Fruit fly (Drosophila melanogaster) whole organism, embryonic: Measurements from ENCODE around the gene CG43347.

ENCODE experiments used
- Awh ChIP-seq: fragments of 200-800 bp; sonication (Bioruptor generic); IDR thresholded peaks from 2 replicates; pipeline ENCODE4, ENCODE4 v1.3.6; 2022; ENCODE audit warnings: missing biosample characterization, missing genetic modification characterization
- CG10267 ChIP-seq: fragments of 200-800 bp; sonication (Bioruptor generic); optimal IDR thresholded peaks from 2 replicates; lab custom pipeline; 2018; ENCODE audit warnings: missing biosample characterization, mild to moderate bottlenecking, missing genetic modification characterization, moderate library complexity
- CG11560 ChIP-seq: fragments of 200-800 bp; sonication (Bioruptor generic); IDR thresholded peaks from 3 replicates; pipeline ENCODE4 v1.3.6; 2022; ENCODE audit warnings: missing biosample characterization, missing genetic modification characterization
- CG12236 ChIP-seq: fragments of 200-800 bp; sonication (Bioruptor generic); optimal IDR thresholded peaks from 2 replicates; lab custom pipeline; 2016; ENCODE audit warnings: missing biosample characterization, missing genetic modification characterization
- CG1233 ChIP-seq: fragments of 200-800 bp; sonication (Bioruptor generic); optimal IDR thresholded peaks from 4 replicates; lab custom pipeline; 2018; ENCODE audit warnings: missing biosample characterization, mild to moderate bottlenecking, missing genetic modification characterization
- CG12391 ChIP-seq: fragments of 200-800 bp; sonication (Bioruptor generic); optimal IDR thresholded peaks from 3 replicates; lab custom pipeline; 2018; ENCODE audit warnings: missing biosample characterization, mild to moderate bottlenecking, missing genetic modification characterization, moderate library complexity
- CG13287 ChIP-seq: fragments of 200-800 bp; sonication (Bioruptor generic); IDR thresholded peaks from 2 replicates; pipeline ENCODE4 v1.3.6; 2022; ENCODE audit warnings: missing biosample characterization, missing genetic modification characterization; ENCODE audit not compliant: partially characterized antibody
- CG13296 ChIP-seq: fragments of 200-800 bp; sonication (Bioruptor generic); optimal IDR thresholded peaks from 3 replicates; lab custom pipeline; 2018; ENCODE audit warnings: missing biosample characterization, mild to moderate bottlenecking, missing genetic modification characterization
- CG14667 ChIP-seq: fragments of 200-800 bp; sonication (Bioruptor generic); IDR thresholded peaks from 2 replicates; pipeline ENCODE4 v1.3.6; 2022; ENCODE audit warnings: missing biosample characterization, missing genetic modification characterization
- CG1529 ChIP-seq: fragments of 200-800 bp; sonication (Bioruptor generic); optimal IDR thresholded peaks from 3 replicates; lab custom pipeline; 2018; ENCODE audit warnings: missing biosample characterization, missing genetic modification characterization
- CG17361 ChIP-seq: fragments of 200-800 bp; sonication (Bioruptor generic); IDR thresholded peaks from 3 replicates; pipeline ENCODE4 v1.3.6; 2022; ENCODE audit warnings: missing biosample characterization, missing genetic modification characterization
- CG17829 ChIP-seq: fragments of 200-800 bp; optimal IDR thresholded peaks from 2 replicates; lab custom pipeline; 2019; ENCODE audit warnings: missing biosample characterization, mild to moderate bottlenecking, missing genetic modification characterization, moderate library complexity
- CG1832 ChIP-seq: fragments of 200-800 bp; sonication (Bioruptor generic); optimal IDR thresholded peaks from 2 replicates; lab custom pipeline; 2017; ENCODE audit warnings: missing biosample characterization, mild to moderate bottlenecking, missing genetic modification characterization, inconsistent platforms
- CG30403 ChIP-seq: fragments of 200-800 bp; sonication (Bioruptor generic); optimal IDR thresholded peaks from 3 replicates; lab custom pipeline; 2016; ENCODE audit warnings: missing biosample characterization, missing genetic modification characterization
- CG33557 ChIP-seq: fragments of 200-800 bp; sonication (Bioruptor generic); optimal IDR thresholded peaks from 2 replicates; lab custom pipeline; 2019; ENCODE audit warnings: missing biosample characterization, mild to moderate bottlenecking, missing genetic modification characterization, moderate library complexity
- CG7786 ChIP-seq: fragments of 200-800 bp; sonication (Bioruptor generic); optimal IDR thresholded peaks from 2 replicates; lab custom pipeline; 2016; ENCODE audit warnings: missing biosample characterization, missing genetic modification characterization
- CG9932 ChIP-seq: fragments of 200-800 bp; sonication (Bioruptor generic); IDR thresholded peaks from 2 replicates; pipeline ENCODE4 v1.3.6; 2022; ENCODE audit warnings: missing biosample characterization, missing genetic modification characterization
- Dad ChIP-seq: fragments of 200-800 bp; sonication (Bioruptor generic); optimal IDR thresholded peaks from 3 replicates; lab custom pipeline; 2016; ENCODE audit warnings: missing biosample characterization, missing genetic modification characterization
- Dip2 ChIP-seq: fragments of 200-800 bp; sonication (Bioruptor generic); IDR thresholded peaks from 2 replicates; pipeline ENCODE4 v1.3.6; 2022; ENCODE audit warnings: missing biosample characterization, missing genetic modification characterization
- E2f2 ChIP-seq: fragments of 200-800 bp; sonication (Bioruptor generic); IDR thresholded peaks from 2 replicates; pipeline ENCODE4 v1.3.6; 2022; ENCODE audit warnings: missing biosample characterization, missing genetic modification characterization
- HmgZ ChIP-seq: fragments of 200-800 bp; sonication (Bioruptor generic); optimal IDR thresholded peaks from 2 replicates; lab custom pipeline; 2018; ENCODE audit warnings: missing biosample characterization, mild to moderate bottlenecking, missing genetic modification characterization
- Jarid2 ChIP-seq: fragments of 200-800 bp; sonication (Bioruptor generic); optimal IDR thresholded peaks from 3 replicates; lab custom pipeline; 2017; ENCODE audit warnings: mild to moderate bottlenecking, missing biosample characterization, missing genetic modification reagents, missing genetic modification characterization
- Med ChIP-seq: fragments of 200-800 bp; sonication (Bioruptor generic); peaks from one replicate; lab custom pipeline; 2016; ENCODE audit warnings: missing biosample characterization, missing genetic modification characterization, mild to moderate bottlenecking, inconsistent platforms, moderate library complexity
- Opbp ChIP-seq: fragments of 200-800 bp; sonication (Bioruptor generic); IDR thresholded peaks from 3 replicates; pipeline ENCODE4 v1.3.6; 2022; ENCODE audit warnings: missing biosample characterization, missing genetic modification characterization; ENCODE audit not compliant: partially characterized antibody
- Optix ChIP-seq: fragments of 200-800 bp; sonication (Bioruptor generic); IDR thresholded peaks from 3 replicates; pipeline ENCODE4 v1.3.6; 2022; ENCODE audit warnings: missing biosample characterization, missing genetic modification characterization
- Ravus ChIP-seq: fragments of 200-800 bp; sonication (Bioruptor generic); IDR thresholded peaks from 2 replicates; pipeline ENCODE4 v1.3.6; 2022; ENCODE audit warnings: missing biosample characterization, missing genetic modification characterization
- Sox100B ChIP-seq: fragments of 200-800 bp; sonication (Bioruptor generic); optimal IDR thresholded peaks from 3 replicates; lab custom pipeline; 2018; ENCODE audit warnings: missing biosample characterization, mild to moderate bottlenecking, missing genetic modification characterization
- TFAM ChIP-seq: fragments of 200-800 bp; sonication (Bioruptor generic); optimal IDR thresholded peaks from 2 replicates; lab custom pipeline; 2017; ENCODE audit warnings: missing biosample characterization, missing genetic modification characterization, inconsistent platforms
- ac ChIP-seq: fragments of 200-800 bp; sonication (Bioruptor generic); optimal IDR thresholded peaks from 3 replicates; lab custom pipeline; 2017; ENCODE audit warnings: missing biosample characterization, mild to moderate bottlenecking, missing genetic modification characterization
- aop ChIP-seq: fragments of 200-800 bp; sonication (Bioruptor generic); IDR thresholded peaks from 2 replicates; pipeline ENCODE4 v1.3.6; 2022; ENCODE audit warnings: missing biosample characterization, missing genetic modification characterization
- chn ChIP-seq: fragments of 200-800 bp; sonication (Bioruptor generic); optimal IDR thresholded peaks from 2 replicates; lab custom pipeline; 2016; ENCODE audit warnings: missing biosample characterization, missing genetic modification characterization
- crol ChIP-seq: fragments of 200-800 bp; sonication (Bioruptor generic); IDR thresholded peaks from 2 replicates; pipeline ENCODE4 v1.3.6; 2022; ENCODE audit warnings: missing biosample characterization, missing genetic modification characterization
- dmrt11E ChIP-seq: fragments of 200-800 bp; sonication (Bioruptor generic); optimal IDR thresholded peaks from 3 replicates; lab custom pipeline; 2018; ENCODE audit warnings: missing biosample characterization, mild to moderate bottlenecking, missing genetic modification characterization, moderate library complexity
- esg ChIP-seq: fragments of 200-800 bp; sonication (Bioruptor generic); conservative IDR thresholded peaks from 2 replicates; pipeline ENCODE4 v1.3.6; 2022; ENCODE audit warnings: missing biosample characterization, missing genetic modification characterization
- fd64A ChIP-seq: fragments of 200-800 bp; sonication (Bioruptor generic); optimal IDR thresholded peaks from 3 replicates; lab custom pipeline; 2018; ENCODE audit warnings: missing biosample characterization, mild to moderate bottlenecking, missing genetic modification characterization
- gcm2 ChIP-seq: fragments of 200-800 bp; sonication (Bioruptor generic); optimal IDR thresholded peaks from 2 replicates; lab custom pipeline; 2016; ENCODE audit warnings: missing biosample characterization, missing genetic modification characterization
- inv ChIP-seq: fragments of 200-800 bp; sonication (Bioruptor generic); IDR thresholded peaks from 2 replicates; pipeline ENCODE4 v1.3.6; 2022; ENCODE audit warnings: missing biosample characterization, missing genetic modification characterization; ENCODE audit not compliant: partially characterized antibody
- klu ChIP-seq: fragments of 200-800 bp; sonication (Bioruptor generic); IDR thresholded peaks from 2 replicates; pipeline ENCODE4 v1.3.6; 2022; ENCODE audit warnings: missing biosample characterization, missing genetic modification characterization
- knrl ChIP-seq: fragments of 200-800 bp; sonication (Bioruptor generic); IDR thresholded peaks from 3 replicates; pipeline ENCODE4 v1.3.6; 2022; ENCODE audit warnings: missing biosample characterization, missing genetic modification characterization; ENCODE audit not compliant: partially characterized antibody
- lmd ChIP-seq: fragments of 200-800 bp; sonication (Bioruptor generic); IDR thresholded peaks from 2 replicates; pipeline ENCODE4 v1.3.6; 2022; ENCODE audit warnings: missing biosample characterization, missing genetic modification characterization
- nau ChIP-seq: fragments of 200-800 bp; sonication (Bioruptor generic); optimal IDR thresholded peaks from 3 replicates; lab custom pipeline; 2017; ENCODE audit warnings: missing biosample characterization, mild to moderate bottlenecking, missing genetic modification characterization, missing genetic modification reagents
- odd ChIP-seq: fragments of 200-800 bp; sonication (Bioruptor generic); optimal IDR thresholded peaks from 2 replicates; lab custom pipeline; 2017; ENCODE audit warnings: missing biosample characterization, mild to moderate bottlenecking, missing genetic modification characterization
- pita ChIP-seq: fragments of 200-800 bp; sonication (Bioruptor generic); optimal IDR thresholded peaks from 2 replicates; lab custom pipeline; 2017; ENCODE audit warnings: missing biosample characterization, mild to moderate bottlenecking, missing genetic modification characterization
- pzg ChIP-seq: fragments of 200-800 bp; sonication (Bioruptor generic); optimal IDR thresholded peaks from 3 replicates; lab custom pipeline; 2018; ENCODE audit warnings: missing biosample characterization, mild to moderate bottlenecking, missing genetic modification characterization, moderate library complexity
- rib ChIP-seq: fragments of 200-800 bp; sonication (Bioruptor generic); IDR thresholded peaks from 2 replicates; pipeline ENCODE4 v1.3.6; 2022; ENCODE audit warnings: missing biosample characterization, missing genetic modification characterization
- sima ChIP-seq: fragments of 200-800 bp; sonication (Bioruptor generic); optimal IDR thresholded peaks from 2 replicates; lab custom pipeline; 2016; ENCODE audit warnings: missing biosample characterization, missing genetic modification characterization
- tin ChIP-seq: fragments of 200-800 bp; sonication (Bioruptor generic); optimal IDR thresholded peaks from 3 replicates; lab custom pipeline; 2016; ENCODE audit warnings: missing biosample characterization, missing genetic modification characterization
- tio ChIP-seq: fragments of 200-800 bp; sonication (Bioruptor generic); optimal IDR thresholded peaks from 2 replicates; lab custom pipeline; 2017; ENCODE audit warnings: missing biosample characterization, missing genetic modification characterization, inconsistent platforms
- tll ChIP-seq, 2 experiments: fragments of 200-800 bp in 1 of 2; fragments of >200 bp in 1 of 2; sonication (Bioruptor generic) in 1 of 2; optimal IDR thresholded peaks; 2 replicates each; lab custom pipeline; 2017 to 2019; ENCODE audit warnings: missing biosample characterization in 2 of 2, missing genetic modification characterization in 2 of 2, mild to moderate bottlenecking in 1 of 2, moderate library complexity in 1 of 2
- z ChIP-seq: fragments of 200-800 bp; sonication (Bioruptor generic); IDR thresholded peaks from 3 replicates; pipeline ENCODE4 v1.3.6; 2022; ENCODE audit warnings: missing biosample characterization, missing genetic modification characterization

The CG43347 gene

DNA sequence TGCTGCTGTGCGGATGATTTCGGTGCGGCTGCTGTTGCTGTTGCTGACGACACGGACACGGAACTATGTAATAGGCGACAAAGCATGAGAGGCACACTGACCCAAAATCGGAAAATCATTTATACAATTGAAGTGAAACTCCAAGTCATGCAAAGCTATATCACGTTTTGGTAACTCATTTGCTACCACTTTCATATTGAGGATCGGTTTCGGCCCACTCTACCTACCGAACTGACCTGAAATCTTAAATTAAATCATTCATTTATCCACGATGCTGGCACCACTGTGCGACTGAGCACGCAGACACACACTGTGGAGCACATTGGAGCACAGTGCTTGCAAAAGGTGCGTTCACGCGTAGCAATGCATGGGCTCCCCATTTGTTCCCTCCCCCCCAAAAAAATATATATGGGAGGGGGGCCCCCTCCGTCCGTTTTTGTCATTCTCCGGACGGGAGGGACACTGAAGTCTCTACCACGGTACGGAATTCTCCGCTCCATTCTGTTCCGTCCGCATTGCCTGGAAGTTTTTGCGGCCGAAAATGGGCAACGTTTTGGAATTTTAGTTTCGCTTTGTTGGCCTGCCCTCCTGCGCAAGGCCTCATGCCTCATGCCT, 49.7 kb downstream of the CG43347 start (continued):
- TF ChIP-seq nau = peak; percentile 52
- no peak for TF ChIP-seq Ravus (GFP tag; lab: Robert Waterston, UW)
- no peak for TF ChIP-seq aop (GFP tag; lab: Robert Waterston, UW)
- no peak for TF ChIP-seq dmrt11E
- TF ChIP-seq CG30403 (GFP tag; lab: Kevin White, UChicago) = peak; percentile 53
- TF ChIP-seq E2f2 = peak; percentile 15; the same call in 1 of the 2 replicates
- TF ChIP-seq CG10267 (tag; lab: Kevin White, UChicago) = no peak
- TF ChIP-seq chn (GFP tag; lab: Kevin White, UChicago) = peak; percentile 24
- peak; percentile 91 for TF ChIP-seq Med (GFP tag; lab: Kevin White, UChicago)
- TF ChIP-seq ac (GFP tag; lab: Kevin White, UChicago) = no peak
- no peak for TF ChIP-seq TFAM (GFP tag; lab: Kevin White, UChicago)
- TF ChIP-seq crol = no peak
- TF ChIP-seq CG13287 = no peak
- no peak for TF ChIP-seq z (GFP tag; lab: Robert Waterston, UW)
- TF ChIP-seq fd64A (GFP tag; lab: Kevin White, UChicago) = no peak
- peak; percentile 19 for TF ChIP-seq tio (GFP tag; lab: Kevin White, UChicago)
- TF ChIP-seq pita (GFP tag; lab: Kevin White, UChicago) = no peak
- 0 out of 2 replicates have a peak, but pooled peaks have one; percentile 29 for TF ChIP-seq Awh (GFP tag; lab: Robert Waterston, UW)
- TF ChIP-seq knrl (GFP tag; lab: Robert Waterston, UW) = no peak
- peak; percentile 62 for TF ChIP-seq lmd (GFP tag; lab: Robert Waterston, UW)
- TF ChIP-seq rib (GFP tag; lab: Robert Waterston, UW) = no peak
- TF ChIP-seq tin (GFP tag; lab: Kevin White, UChicago) = peak; percentile 39
- TF ChIP-seq sima (GFP tag; lab: Kevin White, UChicago) = no peak
- no peak for TF ChIP-seq Opbp (GFP tag; lab: Robert Waterston, UW)
- peak; percentile 14 for TF ChIP-seq CG1529 (GFP tag; lab: Kevin White, UChicago)
- TF ChIP-seq CG1832 = no peak
- no peak for TF ChIP-seq CG14667 (GFP tag; lab: Robert Waterston, UW)
- peak; percentile 26 for TF ChIP-seq Jarid2 (GFP tag; lab: Kevin White, UChicago)
- TF ChIP-seq tll (GFP tag; optimal IDR thresholded peaks at IDR 0.05; lab: Kevin White, UChicago) = no peak
- TF ChIP-seq Sox100B (GFP tag; lab: Kevin White, UChicago) = peak; percentile 16
- 0 out of 3 replicates have a peak, but pooled peaks have one; percentile 32 for TF ChIP-seq CG17361 (GFP tag; lab: Robert Waterston, UW)
- peak; percentile 61 for TF ChIP-seq esg (GFP tag; lab: Robert Waterston, UW)
- TF ChIP-seq klu = no peak
- no peak for TF ChIP-seq CG13296 (GFP tag; lab: Kevin White, UChicago)
- TF ChIP-seq CG11560 (tag; lab: Robert Waterston, UW) = no peak
- no peak for TF ChIP-seq inv (GFP tag; lab: Robert Waterston, UW)
- TF ChIP-seq CG7786 (GFP tag; lab: Kevin White, UChicago) = peak; percentile 34
- TF ChIP-seq pzg = no peak
- peak; percentile 24 for TF ChIP-seq gcm2
- TF ChIP-seq CG12236 (GFP tag; lab: Kevin White, UChicago) = no peak
- TF ChIP-seq HmgZ (tag; lab: Kevin White, UChicago) = no peak
- peak; percentile 33 for TF ChIP-seq CG12391
- TF ChIP-seq Dad (GFP tag; lab: Kevin White, UChicago) = peak; percentile 15
- peak; percentile 10 for TF ChIP-seq odd
- no peak for TF ChIP-seq Dip2
- TF ChIP-seq CG1233 (GFP tag; lab: Kevin White, UChicago) = no peak
- no peak for TF ChIP-seq CG9932 (GFP tag; lab: Robert Waterston, UW)
- TF ChIP-seq CG33557 (GFP tag; lab: Kevin White, UChicago) = no peak
- TF ChIP-seq Optix (GFP tag; lab: Robert Waterston, UW) = peak; percentile 60; the same call in 2 of the 3 replicates
- TF ChIP-seq CG17829 (tag; lab: Kevin White, UChicago) = no peak
